Fruit fly (Drosophila melanogaster): ENCODE results near the gene CG1317.

- no peak for TF ChIP-seq usp (GFP tag; optimal IDR thresholded peaks at IDR 0.05)
- TF ChIP-seq CG8478 (optimal IDR thresholded peaks at IDR 0.05), result no peak
- TF ChIP-seq EcR (GFP tag; optimal IDR thresholded peaks at IDR 0.05), result no peak
- TF ChIP-seq pan (optimal IDR thresholded peaks at IDR 0.05), result no peak
- TF ChIP-seq psq (optimal IDR thresholded peaks at IDR 0.05), result no peak
Observed at dm6 chr3L:2400227-2400840, 28.6 kb upstream of the CG1317 start.
